Worm (Caenorhabditis elegans) whole organism, L1 larva: ENCODE measurements around the gene srw-127.
"Not testable (repeated sequence)": the region's sequence is repeated elsewhere in the genome, so short reads cannot be mapped to it uniquely, and the experiment has no call there.

Experiments used
- C16A3.4 ChIP-seq: fragments of 150-350 bp; optimal IDR thresholded peaks from 2 replicates; lab custom pipeline; 2014; ENCODE audit warnings: missing biosample characterization, missing genetic modification characterization
- ceh-82 ChIP-seq, 3 experiments: fragments of 150-350 bp in 1 of 3; sonication (generic microtip) in 2 of 3; optimal IDR thresholded peaks; 2 replicates each; lab custom pipeline; 2014 to 2017; ENCODE audit warnings: missing biosample characterization in 3 of 3, missing genetic modification characterization in 3 of 3
- ceh-88 ChIP-seq: fragments of 200-800 bp; sonication (Bioruptor generic); IDR thresholded peaks from 2 replicates; pipeline ENCODE4 v1.3.6; 2022; ENCODE audit warnings: missing genetic modification characterization, missing compliant biosample characterization
- ces-1 ChIP-seq: fragments of 150-350 bp; optimal IDR thresholded peaks from 2 replicates; lab custom pipeline; 2014; ENCODE audit warnings: missing biosample characterization, missing genetic modification reagents, missing genetic modification characterization
- efl-1 ChIP-seq, 4 experiments: fragments of 150-350 bp; optimal IDR thresholded peaks in 3 of 4; peaks in 1 of 4; 1 replicate in 1 of 4; 2 replicates in 3 of 4; lab custom pipeline; 2014; ENCODE audit warnings: missing biosample characterization in 2 of 4, missing genetic modification characterization in 2 of 4, missing genetic modification reagents in 2 of 4
- egl-27 ChIP-seq, 2 experiments: fragments of 150-350 bp in 1 of 2; sonication (generic microtip); optimal IDR thresholded peaks; 3 replicates each; lab custom pipeline; 2017 to 2018; ENCODE audit warnings: missing biosample characterization in 2 of 2, missing genetic modification characterization in 2 of 2, missing genetic modification reagents in 2 of 2
- fkh-8 ChIP-seq: sonication (generic microtip); optimal IDR thresholded peaks from 2 replicates; lab custom pipeline; 2016; ENCODE audit warnings: mild to moderate bottlenecking, missing genetic modification characterization, missing compliant biosample characterization
- grh-1 ChIP-seq: fragments of 200-800 bp; sonication (Bioruptor generic); IDR thresholded peaks from 2 replicates; pipeline ENCODE4 v1.3.6; 2022; ENCODE audit warnings: missing genetic modification reagents, missing genetic modification characterization, missing compliant biosample characterization
- hlh-4 ChIP-seq: sonication (generic microtip); optimal IDR thresholded peaks from 2 replicates; lab custom pipeline; 2016; ENCODE audit warnings: mild to moderate bottlenecking, missing genetic modification characterization, missing compliant biosample characterization
- hpl-2 ChIP-seq: fragments of 150-350 bp; optimal IDR thresholded peaks from 2 replicates; lab custom pipeline; 2014; ENCODE audit warnings: missing biosample characterization, missing genetic modification reagents, missing genetic modification characterization
- isw-1 ChIP-seq: fragments of 200-800 bp; sonication (Bioruptor generic); IDR thresholded peaks from 2 replicates; pipeline ENCODE4 v1.3.6; 2022; ENCODE audit warnings: missing genetic modification characterization, missing compliant biosample characterization
- lir-3 ChIP-seq: sonication (generic microtip); optimal IDR thresholded peaks from 2 replicates; lab custom pipeline; 2016; ENCODE audit warnings: mild to moderate bottlenecking, missing genetic modification characterization, moderate library complexity, missing compliant biosample characterization; ENCODE audit not compliant: poor library complexity
- mdl-1 ChIP-seq, 2 experiments: fragments of 150-350 bp; optimal IDR thresholded peaks; 2 replicates each; lab custom pipeline; 2014 to 2017; ENCODE audit warnings: missing biosample characterization in 2 of 2, missing genetic modification characterization in 2 of 2, inconsistent platforms in 1 of 2
- nhr-12 ChIP-seq: sonication (generic microtip); optimal IDR thresholded peaks from 2 replicates; lab custom pipeline; 2017; ENCODE audit warnings: missing biosample characterization, missing genetic modification characterization
- nhr-28 ChIP-seq: fragments of 150-350 bp; optimal IDR thresholded peaks from 2 replicates; lab custom pipeline; 2014; ENCODE audit warnings: missing biosample characterization, missing genetic modification characterization
- nhr-47 ChIP-seq: sonication (generic microtip); optimal IDR thresholded peaks from 2 replicates; lab custom pipeline; 2016; ENCODE audit warnings: mild to moderate bottlenecking, missing genetic modification characterization, moderate library complexity, missing compliant biosample characterization
- nhr-77 ChIP-seq: fragments of 150-350 bp; optimal IDR thresholded peaks from 2 replicates; lab custom pipeline; 2014; ENCODE audit warnings: missing biosample characterization, missing genetic modification characterization
- nhr-85 ChIP-seq: sonication (generic microtip); peaks from one replicate; lab custom pipeline; 2016; ENCODE audit warnings: missing genetic modification characterization, inconsistent platforms, missing compliant biosample characterization
- pag-3 ChIP-seq: sonication (generic microtip); optimal IDR thresholded peaks from 2 replicates; lab custom pipeline; 2017; ENCODE audit warnings: missing genetic modification characterization, mild to moderate bottlenecking, missing compliant biosample characterization, antibody characterized with exemption, borderline replicate concordance; ENCODE audit not compliant: insufficient read depth
- rnt-1 ChIP-seq: sonication (generic microtip); optimal IDR thresholded peaks from 2 replicates; lab custom pipeline; 2016; ENCODE audit warnings: mild to moderate bottlenecking, missing genetic modification characterization, moderate library complexity, missing compliant biosample characterization
- sox-4 ChIP-seq: sonication (generic microtip); optimal IDR thresholded peaks from 2 replicates; lab custom pipeline; 2016; ENCODE audit warnings: missing genetic modification characterization, missing compliant biosample characterization
- unc-30 ChIP-seq: sonication (generic microtip); optimal IDR thresholded peaks from 2 replicates; lab custom pipeline; 2017; ENCODE audit warnings: missing biosample characterization, missing genetic modification characterization
- unc-62 ChIP-seq: fragments of 150-350 bp; optimal IDR thresholded peaks from 2 replicates; lab custom pipeline; 2014; ENCODE audit warnings: missing biosample characterization, missing genetic modification reagents, missing genetic modification characterization
- xbp-1 ChIP-seq: sonication (generic microtip); optimal IDR thresholded peaks from 2 replicates; lab custom pipeline; 2016; ENCODE audit warnings: missing genetic modification characterization, missing compliant biosample characterization
- ztf-11 ChIP-seq, 2 experiments: sonication (generic microtip); optimal IDR thresholded peaks; 2 replicates each; lab custom pipeline; 2016 to 2017; ENCODE audit warnings: missing genetic modification characterization in 2 of 2, missing biosample characterization in 1 of 2, missing compliant biosample characterization in 1 of 2

Gene srw-127

DNA sequence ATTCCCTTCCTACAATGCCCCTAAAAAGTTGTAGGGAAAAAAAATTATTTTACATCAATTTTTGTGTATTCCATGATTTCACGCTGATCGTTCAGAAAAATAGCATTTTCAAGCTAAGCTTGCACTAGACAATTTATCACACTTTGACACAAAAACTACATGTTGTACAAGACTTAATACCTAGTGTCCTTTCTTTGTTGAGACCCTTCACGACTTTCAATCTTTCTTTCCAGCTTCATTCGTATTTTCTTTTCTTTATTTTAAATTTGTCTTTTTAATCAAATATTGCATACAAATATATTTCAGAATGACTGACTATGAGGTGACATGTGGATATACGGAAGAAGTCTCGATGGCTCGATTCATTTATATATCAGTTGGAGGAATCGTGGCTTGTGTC is 33.3 kb downstream of the srw-127 start, which contains the start of gene F20A1.2:
Gene F20A1.2, plus strand, starts transcription at position 301 of the 400 bp plus-strand sequence.
- TF ChIP-seq ceh-88 (GFP tag; lab: Robert Waterston, UW): no peak
- TF ChIP-seq, all 84 proteins: peak for 0

- TF ChIP-seq egl-27 (tag; optimal IDR thresholded peaks at IDR 0.05; lab: Kevin White, UChicago): no peak
- TF ChIP-seq unc-62 (GFP tag; lab: Kevin White, UChicago): no peak
- no peak for TF ChIP-seq ceh-82 (tag; optimal IDR thresholded peaks at IDR 0.05; lab: Kevin White, UChicago)
- no peak for TF ChIP-seq nhr-47 (tag; lab: Kevin White, UChicago)
- no peak for TF ChIP-seq fkh-8 (tag; lab: Kevin White, UChicago)
These were observed 34.8 kb downstream of the srw-127 start, which contains the start of gene F20A1.8 for ce11 chrV:7047512-7047911. TSS of gene F20A1.8 (minus strand) at chrV:7047612.

DNA sequence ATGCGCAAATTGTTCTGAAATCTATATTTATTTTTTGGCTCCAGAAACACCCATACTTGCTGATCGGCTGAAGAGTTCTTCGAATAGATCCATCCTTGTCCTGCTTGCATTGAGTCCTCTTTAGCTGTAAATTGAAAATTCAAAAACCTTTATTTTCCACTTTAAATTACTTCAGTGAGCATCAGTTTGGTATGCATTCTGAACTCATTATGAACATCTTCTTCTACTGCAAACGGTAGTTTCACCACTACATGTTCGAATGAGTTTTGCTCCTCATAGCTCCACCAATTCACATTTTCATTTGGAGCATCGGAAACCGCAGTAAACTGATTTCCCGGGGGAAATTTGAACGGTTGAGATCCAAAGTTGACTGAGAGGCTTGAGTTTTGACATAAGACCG is 37.4 kb downstream of the srw-127 start:
- TF ChIP-seq ces-1 (GFP tag; lab: Kevin White, UChicago): no peak
- TF ChIP-seq ztf-11 (tag; optimal IDR thresholded peaks at IDR 0.05; lab: Kevin White, UChicago): no peak
- no peak for TF ChIP-seq xbp-1 (tag; lab: Kevin White, UChicago)
- no peak for TF ChIP-seq hlh-4 (tag; lab: Kevin White, UChicago)
- TF ChIP-seq pag-3: no peak
- no peak for TF ChIP-seq C16A3.4 (tag; lab: Kevin White, UChicago)
- TF ChIP-seq ceh-88 (GFP tag; lab: Robert Waterston, UW): no peak
- no peak for TF ChIP-seq unc-30 (tag; lab: Kevin White, UChicago)

ce11 chrV:7051133-7051765 is 38.5 kb downstream of the srw-127 start, which contains the start of the genes tofu-2 and spig-1:
TSS of gene tofu-2 (minus strand) at chrV:7051248.
TSS of gene spig-1 (plus strand) at chrV:7051715.
- TF ChIP-seq nhr-77 (tag; lab: Kevin White, UChicago) (no peak), efl-1 (optimal IDR thresholded peaks at IDR 0.05; lab: Kevin White, UChicago) (peak in 1 of 2 experiments; percentile 59), efl-1 (GFP tag; optimal IDR thresholded peaks at IDR 0.05 in 1 of 2; lab: Kevin White, UChicago) (peak; percentile 6 to 44), isw-1 (GFP tag; lab: Robert Waterston, UW) (no peak)
- TF ChIP-seq, all 84 proteins: peak for 1

ce11 chrV:7053100-7053499 is 40.4 kb downstream of the srw-127 start, which contains the start of gene txt-17:
TSS of gene txt-17 (minus strand) at chrV:7053200.
- TF ChIP-seq sox-4 (tag; lab: Kevin White, UChicago) (no peak), grh-1 (GFP tag; lab: Robert Waterston, UW) (peak; percentile 49)

DNA sequence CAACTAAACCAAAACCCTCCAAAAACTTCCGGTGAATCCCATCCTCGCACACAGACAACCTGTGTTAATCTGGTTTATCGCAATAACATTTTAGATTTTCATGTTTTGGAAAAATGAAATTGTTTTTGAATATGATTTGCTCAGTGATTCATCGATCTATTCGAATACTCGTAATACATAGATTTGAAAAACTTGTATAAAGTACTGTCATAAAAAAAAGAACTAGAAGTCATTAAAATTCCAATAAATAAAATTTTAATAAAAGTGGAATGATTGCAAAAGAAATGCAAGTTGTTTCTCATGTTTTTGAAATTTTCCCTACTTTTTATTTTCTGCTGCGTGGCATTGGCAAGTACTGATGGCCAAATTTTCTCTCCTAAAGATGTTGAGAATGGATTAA is 41.9 kb downstream of the srw-127 start, which contains the start of gene spig-8:
Gene spig-8, plus strand, starts transcription at position 301 of the 400 bp plus-strand sequence.
- TF ChIP-seq mdl-1 (tag; optimal IDR thresholded peaks at IDR 0.05; lab: Kevin White, UChicago): no peak
- no peak for TF ChIP-seq isw-1 (GFP tag; lab: Robert Waterston, UW)
- no peak for TF ChIP-seq hlh-4 (tag; lab: Kevin White, UChicago)

DNA sequence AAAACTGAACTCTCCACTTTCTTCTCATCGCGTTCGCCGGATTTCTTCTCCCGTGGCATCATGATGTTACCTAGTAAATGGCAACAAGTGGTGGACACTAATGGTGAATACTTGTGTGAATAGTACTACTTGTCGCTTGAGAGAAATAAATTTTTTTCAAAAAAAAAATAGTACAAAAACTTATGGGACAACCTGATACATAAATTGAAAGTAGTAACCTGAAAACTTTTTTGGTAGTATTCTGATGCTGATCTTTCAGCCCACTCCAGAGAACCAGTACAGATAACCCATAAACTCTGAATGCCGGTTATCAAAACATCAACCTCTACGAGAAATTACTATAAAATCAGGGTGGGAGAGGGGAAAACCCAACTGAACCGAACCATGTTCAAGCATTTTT is 45.1 kb downstream of the srw-127 start, which contains the start of gene Y57E12AL.2:
Gene Y57E12AL.2, plus strand, starts transcription at position 301 of the 400 bp plus-strand sequence.
- TF ChIP-seq nhr-28, nhr-12, rnt-1 (tag; lab: Kevin White, UChicago): not testable (repeated sequence)
- TF ChIP-seq, all 84 proteins: peak for 0; not testable (repeated sequence) for 84

- TF ChIP-seq hpl-2: no peak
- TF ChIP-seq xbp-1 (tag; lab: Kevin White, UChicago): no peak
- TF ChIP-seq lir-3 (tag; lab: Kevin White, UChicago): no peak
- peak; percentile 5 for TF ChIP-seq nhr-85
These were observed 46.6 kb downstream of the srw-127 start, which contains the start of gene mdt-6 for ce11 chrV:7059350-7059749. TSS of gene mdt-6 (minus strand) at chrV:7059624.
